Fruit fly (Drosophila melanogaster): ENCODE results near the gene CG9109.

The CG9109 gene

DNA sequence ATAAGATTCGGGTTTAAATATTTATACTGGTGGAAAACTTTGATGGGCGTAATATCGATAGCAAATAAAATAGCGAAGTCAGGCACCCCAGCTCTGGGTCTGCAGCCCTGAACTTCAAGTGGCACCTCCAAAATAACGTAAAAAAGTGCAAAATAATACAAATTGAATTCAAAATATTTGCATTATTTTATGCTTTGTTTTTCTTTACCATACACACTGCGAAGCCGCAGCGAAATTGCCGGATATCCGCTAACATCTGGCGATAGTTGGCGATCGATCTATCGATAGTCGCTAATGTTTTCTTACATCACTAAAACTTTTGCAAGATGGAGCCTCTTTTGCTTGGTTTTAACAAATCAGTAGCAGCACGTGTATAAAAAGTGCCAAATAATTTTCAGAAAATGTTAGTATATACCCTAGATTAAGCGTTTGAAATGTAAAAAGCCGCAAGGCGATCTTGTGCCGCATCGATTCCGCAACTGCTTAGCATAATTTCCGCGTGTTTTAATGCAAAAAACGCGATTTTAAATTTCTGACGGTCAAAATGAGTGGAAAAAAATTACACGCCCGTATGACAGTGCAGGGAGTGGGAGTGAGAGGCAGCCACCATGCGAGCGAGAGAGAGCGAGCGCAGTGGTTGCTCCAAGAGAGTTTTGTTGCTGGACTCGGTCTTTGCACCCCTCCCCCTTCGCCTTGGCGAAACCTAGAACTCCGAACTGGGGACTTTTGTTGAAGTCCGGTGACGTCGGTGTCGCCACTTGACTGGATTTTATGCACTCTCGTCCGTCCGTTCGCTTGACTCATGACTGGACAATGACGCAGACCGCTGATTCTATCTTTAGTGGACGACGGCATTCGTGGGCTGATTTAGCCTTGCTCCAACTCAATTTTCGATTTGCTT is 52.5 kb downstream of the CG9109 start, which contains the start of gene eIF4A (continued):
- peak; percentile 49 for TF ChIP-seq NC2β (GFP tag; optimal IDR thresholded peaks at IDR 0.05)
- TF ChIP-seq stwl (tag; optimal IDR thresholded peaks at IDR 0.05) = no peak
- TF ChIP-seq hbn (GFP tag; IDR thresholded peaks at IDR 0.05; ENCODE audit: partially characterized antibody) = no peak
- TF ChIP-seq CG10543 (GFP tag; optimal IDR thresholded peaks at IDR 0.05) = no peak
- peak; percentile 52 for TF ChIP-seq odd (GFP tag; optimal IDR thresholded peaks at IDR 0.05)
- TF ChIP-seq CG2678 (tag; optimal IDR thresholded peaks at IDR 0.05) = peak; percentile 15
- peak; percentile 99 for TF ChIP-seq phol (tag; optimal IDR thresholded peaks at IDR 0.05)
- peak; percentile 0 for TF ChIP-seq abd-A (tag; optimal IDR thresholded peaks at IDR 0.05)
- TF ChIP-seq cas (GFP tag; IDR thresholded peaks at IDR 0.05) = no peak
- TF ChIP-seq yki (optimal IDR thresholded peaks at IDR 0.05) = peak; percentile 61
- TF ChIP-seq HLHmδ (GFP tag; optimal IDR thresholded peaks at IDR 0.05) = peak; percentile 6
- TF ChIP-seq Fer2 (tag; optimal IDR thresholded peaks at IDR 0.05) = peak; percentile 9
- no peak for TF ChIP-seq sisA (GFP tag; IDR thresholded peaks at IDR 0.05)
- peak; percentile 50 for TF ChIP-seq Dp (GFP tag; optimal IDR thresholded peaks at IDR 0.05)
- no peak for TF ChIP-seq fru (optimal IDR thresholded peaks at IDR 0.05)
- TF ChIP-seq vnd (GFP tag; IDR thresholded peaks at IDR 0.05; ENCODE audit: partially characterized antibody) = no peak
- TF ChIP-seq sr (GFP tag; IDR thresholded peaks at IDR 0.05) = no peak
- peak; percentile 12 for TF ChIP-seq CG17829 (tag; optimal IDR thresholded peaks at IDR 0.05)
- no peak for TF ChIP-seq seq (GFP tag; IDR thresholded peaks at IDR 0.05)
- no peak for TF ChIP-seq chm (GFP tag; IDR thresholded peaks at IDR 0.05)
- peak; percentile 41 for TF ChIP-seq PHDP (tag; optimal IDR thresholded peaks at IDR 0.05)
- TF ChIP-seq Max (GFP tag; optimal IDR thresholded peaks at IDR 0.05) = peak; percentile 50
- peak; percentile 18 for TF ChIP-seq CG9609 (GFP tag; optimal IDR thresholded peaks at IDR 0.05)
- TF ChIP-seq CG11504 (tag; optimal IDR thresholded peaks at IDR 0.05) = peak; percentile 13
- TF ChIP-seq CG14860 (GFP tag; IDR thresholded peaks at IDR 0.05; ENCODE audit: partially characterized antibody) = no peak
- TF ChIP-seq CG6791 (GFP tag; IDR thresholded peaks at IDR 0.05; ENCODE audit: partially characterized antibody) = no peak
- TF ChIP-seq her (GFP tag; optimal IDR thresholded peaks at IDR 0.05) = no peak
- TF ChIP-seq HHEX (GFP tag; optimal IDR thresholded peaks at IDR 0.05) = no peak
- TF ChIP-seq CG6813 (GFP tag; optimal IDR thresholded peaks at IDR 0.05) = peak; percentile 47
- peak; percentile 13 for TF ChIP-seq gcm2 (GFP tag; optimal IDR thresholded peaks at IDR 0.05)
- no peak for TF ChIP-seq danr (GFP tag; IDR thresholded peaks at IDR 0.05)
- TF ChIP-seq dysf (GFP tag; IDR thresholded peaks at IDR 0.05) = no peak
- no peak for TF ChIP-seq ewg (GFP tag; optimal IDR thresholded peaks at IDR 0.05)
- TF ChIP-seq NfI (GFP tag; optimal IDR thresholded peaks at IDR 0.05) = peak; percentile 56
- peak; percentile 12 for TF ChIP-seq CG15696 (tag; optimal IDR thresholded peaks at IDR 0.05)
- TF ChIP-seq CG8388 (GFP tag; optimal IDR thresholded peaks at IDR 0.05) = no peak
- TF ChIP-seq insv (GFP tag; optimal IDR thresholded peaks at IDR 0.05) = no peak

DNA sequence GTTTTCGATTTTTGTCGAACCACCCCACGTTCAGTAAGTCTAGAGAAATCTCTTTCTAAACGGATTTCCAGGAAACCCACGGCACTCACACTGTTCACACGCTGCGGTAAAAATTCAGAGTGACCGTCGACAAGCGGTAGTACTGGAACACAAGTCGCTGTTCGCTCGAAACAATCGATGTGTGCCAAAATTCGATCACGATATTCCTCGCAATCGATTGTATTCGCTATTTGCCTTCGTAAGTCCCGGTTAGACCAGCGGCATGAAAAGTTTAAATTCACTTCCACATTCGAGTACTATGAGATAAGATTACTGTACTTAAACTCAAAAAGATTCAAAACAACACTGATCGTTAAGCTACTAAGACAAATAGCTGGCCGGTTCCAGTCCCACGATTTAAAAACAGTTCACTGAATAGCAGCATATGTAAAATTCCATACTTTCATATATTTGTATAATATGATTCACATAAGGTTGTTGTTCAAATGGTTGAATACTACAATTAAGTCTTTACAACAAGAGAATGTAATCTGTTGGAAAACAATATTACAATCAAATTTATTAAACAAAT is 53.3 kb downstream of the CG9109 start, which contains the start of gene chic:
Gene chic (minus strand): TSS at position 157 of the 571 bp plus-strand sequence.
- TF ChIP-seq CG17612 (GFP tag; IDR thresholded peaks at IDR 0.05) (no peak), pzg (GFP tag; optimal IDR thresholded peaks at IDR 0.05) (peak; percentile 85), CG8388 (GFP tag; optimal IDR thresholded peaks at IDR 0.05) (no peak), CG18476 (GFP tag; optimal IDR thresholded peaks at IDR 0.05) (peak; percentile 11), Ets97D (GFP tag; optimal IDR thresholded peaks at IDR 0.05) (peak; percentile 23), CG7745 (tag; optimal IDR thresholded peaks at IDR 0.05) (peak; percentile 85), Med (GFP tag) (peak; percentile 79), CG7372 (GFP tag; IDR thresholded peaks at IDR 0.05) (no peak), CG9817 (tag; optimal IDR thresholded peaks at IDR 0.05) (peak; percentile 9), zf30C (GFP tag; optimal IDR thresholded peaks at IDR 0.05) (no peak), Gug (GFP tag; IDR thresholded peaks at IDR 0.05) (peak; percentile 18; the same call in 1 of the 4 replicates), scrt (GFP tag; optimal IDR thresholded peaks at IDR 0.05) (peak; percentile 22), peb (GFP tag; IDR thresholded peaks at IDR 0.05) (no peak), CG7839 (tag; optimal IDR thresholded peaks at IDR 0.05) (peak; percentile 7)
